Worm (Caenorhabditis elegans) whole organism, late embryonic: ENCODE data around the gene pinn-1.

Experiments used
- ceh-24 ChIP-seq: sonication (generic microtip); optimal IDR thresholded peaks from 2 replicates; lab custom pipeline; 2016; ENCODE audit warnings: mild to moderate bottlenecking, missing genetic modification characterization, missing compliant biosample characterization
- ceh-31 ChIP-seq: sonication (generic microtip); optimal IDR thresholded peaks from 2 replicates; lab custom pipeline; 2016; ENCODE audit warnings: missing genetic modification characterization, missing compliant biosample characterization
- nfya-1 ChIP-seq: sonication (generic microtip); optimal IDR thresholded peaks from 2 replicates; lab custom pipeline; 2017; ENCODE audit warnings: missing genetic modification characterization, mild to moderate bottlenecking, missing compliant biosample characterization, antibody characterized with exemption, moderate library complexity
- odd-2 ChIP-seq: sonication (generic microtip); optimal IDR thresholded peaks from 2 replicates; lab custom pipeline; 2017; ENCODE audit warnings: antibody characterized with exemption, mild to moderate bottlenecking, missing genetic modification characterization, missing compliant biosample characterization
- pqm-1 ChIP-seq: sonication (generic microtip); optimal IDR thresholded peaks from 2 replicates; lab custom pipeline; 2016; ENCODE audit warnings: missing genetic modification characterization, missing compliant biosample characterization

DNA sequence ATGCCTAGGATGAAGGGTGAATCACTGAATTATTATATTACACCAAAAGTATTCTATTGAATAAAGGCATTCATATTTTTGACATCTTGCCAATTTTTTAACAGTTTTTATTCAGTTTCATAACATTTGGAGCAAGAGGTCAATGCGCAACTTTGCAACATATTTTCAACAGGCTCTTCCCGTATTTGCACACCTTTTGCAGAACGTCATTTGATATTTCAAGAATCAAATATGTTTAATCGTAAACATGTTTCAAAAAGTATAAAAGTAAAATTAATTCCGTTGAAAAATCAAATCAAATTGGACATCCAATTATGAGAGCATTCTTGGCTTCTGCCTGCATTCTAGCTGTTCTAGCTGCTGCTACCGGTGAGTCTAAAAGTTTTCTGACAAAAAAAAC is 21.1 kb downstream of the pinn-1 start, which contains the start of gene Y110A2AL.2:
- no peak for TF ChIP-seq ceh-31
- TF ChIP-seq odd-2 (tag; lab: Kevin White, UChicago) = no peak
- TF ChIP-seq ceh-24 (tag; lab: Kevin White, UChicago) = no peak
- TF ChIP-seq nfya-1 (tag; lab: Kevin White, UChicago) = no peak
- TF ChIP-seq pqm-1 (tag; lab: Kevin White, UChicago) = no peak
